Comparison of ENCODE assay signal across 4 worm cellular contexts in genomic region chrV:6095829-6096228, ce11.
TF ChIP-seq lines count a peak whose summit lies in the region.

Gene Y38A10A.7, plus strand, starts transcription at chrV:6096197.

TF ChIP-seq in whole organism, L1 larva, 84 proteins besides CTCF, POLR2A, EP300 and RAD21 (continues in another document):
- TF ChIP-seq nhr-11 (tag; optimal IDR thresholded peaks at IDR 0.05; lab: Kevin White, UChicago) = no peak
- peak; percentile 15 for TF ChIP-seq fos-1 (tag; optimal IDR thresholded peaks at IDR 0.05; lab: Kevin White, UChicago)
- peak; percentile 16 for TF ChIP-seq nhr-47 (tag; optimal IDR thresholded peaks at IDR 0.05; lab: Kevin White, UChicago)
- TF ChIP-seq ceh-90 (tag; optimal IDR thresholded peaks at IDR 0.05; lab: Kevin White, UChicago) = no peak
- peak; percentile 10 for TF ChIP-seq lir-3 (tag; optimal IDR thresholded peaks at IDR 0.05; lab: Kevin White, UChicago; ENCODE audit: poor library complexity)
- TF ChIP-seq lsy-2 (tag; optimal IDR thresholded peaks at IDR 0.05; lab: Kevin White, UChicago) = peak; percentile 45 to 46
- peak; percentile 11; the same call in 1 of the 2 replicates for TF ChIP-seq nhr-19 (GFP tag; conservative IDR thresholded peaks at IDR 0.05; lab: Robert Waterston, UW)
- peak; percentile 40 to 57 for TF ChIP-seq lin-35 (GFP tag; optimal IDR thresholded peaks at IDR 0.05; lab: Kevin White, UChicago)
- no peak for TF ChIP-seq elt-3 (tag; optimal IDR thresholded peaks at IDR 0.05; lab: Kevin White, UChicago)
- TF ChIP-seq xbp-1 (tag; optimal IDR thresholded peaks at IDR 0.05; lab: Kevin White, UChicago) = peak; percentile 94
- TF ChIP-seq efl-1 (optimal IDR thresholded peaks at IDR 0.05; lab: Kevin White, UChicago) = peak; percentile 49 to 60
- TF ChIP-seq efl-1 (GFP tag; optimal IDR thresholded peaks at IDR 0.05 in 1 of 2; lab: Kevin White, UChicago) = peak; percentile 41 to 63
- TF ChIP-seq F16B12.6 (tag; optimal IDR thresholded peaks at IDR 0.05; lab: Kevin White, UChicago) = peak; percentile 89
- peak; percentile 43 for TF ChIP-seq nhr-85 (tag; lab: Kevin White, UChicago)
- TF ChIP-seq nhr-77 (tag; optimal IDR thresholded peaks at IDR 0.05; lab: Kevin White, UChicago) = no peak
- TF ChIP-seq sup-37 (GFP tag; optimal IDR thresholded peaks at IDR 0.05; lab: Kevin White, UChicago) = no peak
- peak; percentile 38 for TF ChIP-seq snu-23 (GFP tag; optimal IDR thresholded peaks at IDR 0.05; lab: Kevin White, UChicago)
- peak; percentile 67 for TF ChIP-seq mep-1 (tag; optimal IDR thresholded peaks at IDR 0.05; lab: Kevin White, UChicago)
- TF ChIP-seq dpl-1 (GFP tag; optimal IDR thresholded peaks at IDR 0.05; lab: Kevin White, UChicago) = peak; percentile 35 to 66 (median 66)
- TF ChIP-seq nhr-237 (tag; optimal IDR thresholded peaks at IDR 0.05; lab: Kevin White, UChicago) = no peak
- no peak for TF ChIP-seq vab-15 (tag; optimal IDR thresholded peaks at IDR 0.05; lab: Kevin White, UChicago)
- peak; percentile 10 for TF ChIP-seq tbx-2 (tag; optimal IDR thresholded peaks at IDR 0.05; lab: Kevin White, UChicago)

TF ChIP-seq in whole organism, L2 larva, 48 proteins besides CTCF, POLR2A, EP300 and RAD21:
- TF ChIP-seq lin-11 (tag; optimal IDR thresholded peaks at IDR 0.05; lab: Kevin White, UChicago) (no peak), unc-55 (GFP tag; optimal IDR thresholded peaks at IDR 0.05; lab: Kevin White, UChicago) (peak; percentile 36), lsy-2 (tag; optimal IDR thresholded peaks at IDR 0.05; lab: Kevin White, UChicago) (peak in 1 of 2 experiments; percentile 47), nhr-10 (tag; optimal IDR thresholded peaks at IDR 0.05; lab: Kevin White, UChicago) (no peak), gmeb-1 (tag; optimal IDR thresholded peaks at IDR 0.05; lab: Kevin White, UChicago) (peak; percentile 8), nhr-11 (tag; optimal IDR thresholded peaks at IDR 0.05; lab: Kevin White, UChicago) (no peak), R02D3.7 (tag; optimal IDR thresholded peaks at IDR 0.05; lab: Kevin White, UChicago) (no peak), nhr-129 (tag; optimal IDR thresholded peaks at IDR 0.05; lab: Kevin White, UChicago) (no peak), ama-1 (optimal IDR thresholded peaks at IDR 0.05; lab: Kevin White, UChicago) (no peak), zag-1 (tag; optimal IDR thresholded peaks at IDR 0.05; lab: Kevin White, UChicago) (no peak), aly-2 (tag; optimal IDR thresholded peaks at IDR 0.05; lab: Kevin White, UChicago) (no peak), C34F6.9 (tag; optimal IDR thresholded peaks at IDR 0.05; lab: Kevin White, UChicago) (peak; percentile 61), nhr-25 (tag; optimal IDR thresholded peaks at IDR 0.05; lab: Kevin White, UChicago) (no peak), alr-1 (tag; optimal IDR thresholded peaks at IDR 0.05; lab: Kevin White, UChicago) (no peak), crh-2 (tag; optimal IDR thresholded peaks at IDR 0.05; lab: Kevin White, UChicago) (peak; percentile 9)
TF ChIP-seq in whole organism, L2 larva: peak in this region for 5.

TF ChIP-seq in whole organism, L3 larva, 47 proteins besides CTCF, POLR2A, EP300 and RAD21 (continues in another document):
- TF ChIP-seq fkh-2 (tag; optimal IDR thresholded peaks at IDR 0.05; lab: Kevin White, UChicago) = no peak
- no peak for TF ChIP-seq nhr-67 (tag; optimal IDR thresholded peaks at IDR 0.05; lab: Kevin White, UChicago)
- TF ChIP-seq eor-1 (tag; optimal IDR thresholded peaks at IDR 0.05; lab: Kevin White, UChicago) = no peak
- TF ChIP-seq skn-1 (tag; optimal IDR thresholded peaks at IDR 0.05; lab: Kevin White, UChicago) = no peak
- no peak for TF ChIP-seq nhr-77 (tag; optimal IDR thresholded peaks at IDR 0.05; lab: Kevin White, UChicago)
- no peak for TF ChIP-seq lsy-12 (tag; optimal IDR thresholded peaks at IDR 0.05; lab: Kevin White, UChicago)
- peak; percentile 31 for TF ChIP-seq nfya-1 (tag; optimal IDR thresholded peaks at IDR 0.05; lab: Kevin White, UChicago; ENCODE audit: insufficient read depth)
- TF ChIP-seq hmg-11 (tag; optimal IDR thresholded peaks at IDR 0.05; lab: Kevin White, UChicago) = peak; percentile 58
- no peak for TF ChIP-seq elt-1 (tag; optimal IDR thresholded peaks at IDR 0.05; lab: Kevin White, UChicago)
- TF ChIP-seq ztf-4 (tag; optimal IDR thresholded peaks at IDR 0.05; lab: Kevin White, UChicago) = no peak
- TF ChIP-seq nhr-28 (tag; optimal IDR thresholded peaks at IDR 0.05; lab: Kevin White, UChicago) = no peak
- TF ChIP-seq nhr-76 (tag; optimal IDR thresholded peaks at IDR 0.05; lab: Kevin White, UChicago) = no peak
- no peak for TF ChIP-seq nhr-11 (tag; optimal IDR thresholded peaks at IDR 0.05; lab: Kevin White, UChicago)
- no peak for TF ChIP-seq ceh-28 (tag; optimal IDR thresholded peaks at IDR 0.05; lab: Kevin White, UChicago)
- no peak for TF ChIP-seq egl-5 (tag; optimal IDR thresholded peaks at IDR 0.05; lab: Kevin White, UChicago)
- TF ChIP-seq unc-39 (tag; optimal IDR thresholded peaks at IDR 0.05; lab: Kevin White, UChicago) = no peak
- no peak for TF ChIP-seq ama-1 (optimal IDR thresholded peaks at IDR 0.05; lab: Kevin White, UChicago)
- no peak for TF ChIP-seq pqm-1 (tag; optimal IDR thresholded peaks at IDR 0.05; lab: Kevin White, UChicago)
- TF ChIP-seq nhr-25 (tag; optimal IDR thresholded peaks at IDR 0.05; lab: Kevin White, UChicago) = no peak
- no peak for TF ChIP-seq jun-1 (tag; optimal IDR thresholded peaks at IDR 0.05; lab: Kevin White, UChicago)
- TF ChIP-seq elt-3 (tag; optimal IDR thresholded peaks at IDR 0.05; lab: Kevin White, UChicago) = no peak
- TF ChIP-seq mml-1 (tag; optimal IDR thresholded peaks at IDR 0.05; lab: Kevin White, UChicago) = no peak
- no peak for TF ChIP-seq R02D3.7 (tag; optimal IDR thresholded peaks at IDR 0.05; lab: Kevin White, UChicago)
- TF ChIP-seq fkh-10 (GFP tag; optimal IDR thresholded peaks at IDR 0.05; lab: Kevin White, UChicago) = no peak
- no peak for TF ChIP-seq aly-2 (tag; optimal IDR thresholded peaks at IDR 0.05; lab: Kevin White, UChicago)
- TF ChIP-seq elt-2 (tag; optimal IDR thresholded peaks at IDR 0.05; lab: Kevin White, UChicago) = peak; percentile 8
- no peak for TF ChIP-seq zag-1 (tag; optimal IDR thresholded peaks at IDR 0.05; lab: Kevin White, UChicago)
- no peak for TF ChIP-seq lin-15B (tag; optimal IDR thresholded peaks at IDR 0.05; lab: Kevin White, UChicago)
- TF ChIP-seq lin-39 (tag; optimal IDR thresholded peaks at IDR 0.05; lab: Kevin White, UChicago) = no peak
- TF ChIP-seq fos-1 (tag; optimal IDR thresholded peaks at IDR 0.05; lab: Kevin White, UChicago) = no peak
- TF ChIP-seq mdl-1 (tag; optimal IDR thresholded peaks at IDR 0.05; lab: Kevin White, UChicago) = no peak
- no peak for TF ChIP-seq ceh-82 (tag; optimal IDR thresholded peaks at IDR 0.05; lab: Kevin White, UChicago)

TF ChIP-seq in whole organism, L4 larva, 104 proteins besides CTCF, POLR2A, EP300 and RAD21 (continues in another document):
- TF ChIP-seq F26F4.8 (GFP tag; conservative IDR thresholded peaks at IDR 0.05; lab: Robert Waterston, UW) = no peak
- no peak for TF ChIP-seq nhr-41 (GFP tag; IDR thresholded peaks at IDR 0.05; lab: Robert Waterston, UW)
- no peak for TF ChIP-seq fos-1 (tag; optimal IDR thresholded peaks at IDR 0.05; lab: Kevin White, UChicago)
- TF ChIP-seq pqm-1 (tag; optimal IDR thresholded peaks at IDR 0.05; lab: Kevin White, UChicago) = no peak
- TF ChIP-seq php-3 (GFP tag; IDR thresholded peaks at IDR 0.05; lab: Robert Waterston, UW) = no peak
- TF ChIP-seq daf-8 (GFP tag; IDR thresholded peaks at IDR 0.05; lab: Robert Waterston, UW) = no peak
- peak; percentile 3 for TF ChIP-seq dve-1 (tag; optimal IDR thresholded peaks at IDR 0.05; lab: Kevin White, UChicago; ENCODE audit: insufficient read depth)
- TF ChIP-seq Y48G9A.11 (GFP tag; IDR thresholded peaks at IDR 0.05; lab: Robert Waterston, UW) = no peak
- TF ChIP-seq zag-1 (tag; optimal IDR thresholded peaks at IDR 0.05; lab: Kevin White, UChicago) = no peak
- no peak for TF ChIP-seq D1046.2 (GFP tag; IDR thresholded peaks at IDR 0.05; lab: Robert Waterston, UW)
- TF ChIP-seq nhr-28 (tag; optimal IDR thresholded peaks at IDR 0.05; lab: Kevin White, UChicago) = peak; percentile 4
- no peak for TF ChIP-seq sdz-12 (GFP tag; optimal IDR thresholded peaks at IDR 0.05; lab: Kevin White, UChicago)
- no peak for TF ChIP-seq hmg-1.1 (GFP tag; IDR thresholded peaks at IDR 0.05; lab: Robert Waterston, UW)
- peak; percentile 17 for TF ChIP-seq aha-1 (tag; lab: Kevin White, UChicago)
- no peak for TF ChIP-seq mdt-29 (GFP tag; IDR thresholded peaks at IDR 0.05; lab: Robert Waterston, UW)
- TF ChIP-seq hlh-30 (tag; optimal IDR thresholded peaks at IDR 0.05; lab: Kevin White, UChicago; ENCODE audit: insufficient read depth) = no peak
- TF ChIP-seq vab-7 (GFP tag; IDR thresholded peaks at IDR 0.05; lab: Robert Waterston, UW) = no peak
- no peak for TF ChIP-seq zfp-3 (GFP tag; conservative IDR thresholded peaks at IDR 0.05; lab: Robert Waterston, UW)
- TF ChIP-seq T20F7.1 (GFP tag; optimal IDR thresholded peaks at IDR 0.05; lab: Kevin White, UChicago) = peak; percentile 51
- no peak for TF ChIP-seq ama-1 (optimal IDR thresholded peaks at IDR 0.05; lab: Kevin White, UChicago)
- peak; percentile 56 for TF ChIP-seq dpl-1 (GFP tag; optimal IDR thresholded peaks at IDR 0.05; lab: Kevin White, UChicago)
- no peak for TF ChIP-seq T26A8.4 (GFP tag; IDR thresholded peaks at IDR 0.05; lab: Robert Waterston, UW)
- TF ChIP-seq F37D6.2 (tag; optimal IDR thresholded peaks at IDR 0.05; lab: Kevin White, UChicago) = no peak
- 0 out of 2 replicates have a peak, but pooled peaks have one; percentile 4 for TF ChIP-seq lin-38 (GFP tag; IDR thresholded peaks at IDR 0.05; lab: Robert Waterston, UW)
- no peak for TF ChIP-seq daf-19 (GFP tag; conservative IDR thresholded peaks at IDR 0.05; lab: Robert Waterston, UW)
- no peak for TF ChIP-seq ctbp-1 (GFP tag; IDR thresholded peaks at IDR 0.05; lab: Robert Waterston, UW)
- no peak for TF ChIP-seq zip-11 (GFP tag; IDR thresholded peaks at IDR 0.05; lab: Robert Waterston, UW)
- no peak for TF ChIP-seq nhr-111 (GFP tag; optimal IDR thresholded peaks at IDR 0.05; lab: Kevin White, UChicago)
- no peak for TF ChIP-seq R02D3.7 (tag; optimal IDR thresholded peaks at IDR 0.05; lab: Kevin White, UChicago)
- TF ChIP-seq mes-2 (tag; optimal IDR thresholded peaks at IDR 0.05; lab: Kevin White, UChicago; ENCODE audit: poor library complexity, severe bottlenecking) = peak; percentile 32
- TF ChIP-seq nhr-102 (tag; optimal IDR thresholded peaks at IDR 0.05; lab: Kevin White, UChicago) = no peak
- TF ChIP-seq ceh-82 (tag; optimal IDR thresholded peaks at IDR 0.05; lab: Kevin White, UChicago) = no peak
- TF ChIP-seq fkh-10 (GFP tag; optimal IDR thresholded peaks at IDR 0.05; lab: Kevin White, UChicago) = no peak
- TF ChIP-seq nhr-42 (GFP tag; IDR thresholded peaks at IDR 0.05; lab: Robert Waterston, UW) = no peak
- TF ChIP-seq spr-1 (tag; optimal IDR thresholded peaks at IDR 0.05; lab: Kevin White, UChicago) = no peak
- TF ChIP-seq egl-27 (tag; optimal IDR thresholded peaks at IDR 0.05; lab: Kevin White, UChicago) = no peak

Comparison
In these comparisons a context has a peak if more than half of its experiments do, and no peak if none do; other contexts are left out.
1. Of the 29 proteins assayed by ChIP-seq in both whole organism, L4 larva and whole organism, L1 larva: peak only in whole organism, L4 larva: aha-1 and nhr-28; only in whole organism, L1 larva: fos-1, lir-3 and mep-1; in both: dpl-1; in neither: 22; mixed calls (peak in some experiments, not most) for 1.